Worm (Caenorhabditis elegans): ENCODE measurements around the gene tni-1.
A peak's percentile ranks its signal among the peaks of the same experiment; 100 is the strongest.

tni-1 gene

DNA sequence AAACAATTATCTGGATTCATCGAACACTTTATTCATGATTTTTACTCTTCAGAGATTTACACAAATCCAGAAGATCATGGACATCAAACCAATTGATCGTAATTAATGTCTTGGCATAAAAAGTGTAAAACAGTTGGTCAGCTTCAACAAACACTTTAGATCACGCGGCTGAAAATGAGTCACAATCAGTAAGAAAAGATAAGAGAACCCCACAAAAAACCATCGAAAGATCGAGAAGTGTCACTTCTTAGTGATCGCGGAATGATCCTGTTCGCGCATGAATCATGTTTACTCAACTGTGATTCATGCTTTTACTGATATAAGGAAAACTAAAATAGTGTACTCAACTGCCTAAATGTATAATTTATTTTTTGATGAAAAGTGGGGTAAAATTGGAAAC lies 32.2 kb upstream of the tni-1 start (continued):
- TF ChIP-seq hif-1 (tag; optimal IDR thresholded peaks at IDR 0.05) (peak in 1 of 2 experiments; percentile 42), aly-2 (tag; optimal IDR thresholded peaks at IDR 0.05) (no peak)

DNA sequence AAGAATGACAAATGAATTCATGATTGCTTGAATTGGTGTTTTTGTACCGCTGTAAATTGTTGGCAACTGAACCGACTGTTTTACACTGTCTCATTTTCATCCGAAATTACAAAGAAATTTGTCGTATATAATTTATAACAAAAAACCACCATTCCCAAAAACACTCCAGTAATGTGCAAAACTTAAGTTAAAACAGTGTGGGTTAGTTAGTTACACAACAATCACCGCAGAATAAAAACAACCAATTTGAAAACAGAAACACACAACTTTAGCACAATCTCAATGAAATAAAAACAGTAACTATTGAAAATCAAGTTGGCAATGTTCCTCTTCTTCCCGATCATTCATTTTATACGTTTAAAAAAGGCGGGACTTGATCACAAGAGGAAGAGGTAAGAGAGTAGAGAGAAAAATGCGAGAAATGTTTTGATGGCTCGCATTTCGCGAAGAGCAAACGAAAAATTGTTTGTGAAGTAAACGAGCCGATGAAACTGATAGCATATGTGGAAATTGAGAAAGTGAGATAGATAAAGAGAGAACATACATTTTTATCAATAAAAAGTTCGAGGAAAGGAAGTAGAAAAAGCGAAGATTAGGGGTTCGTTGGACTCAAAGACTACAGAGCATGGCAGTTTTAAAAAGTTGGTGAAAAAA lies 30.5 kb upstream of the tni-1 start, which contains the start of gene F08B12.4:
TSS of gene F08B12.4 (minus strand) at position 51 of the 654 bp plus-strand sequence.
- TF ChIP-seq F10B5.3 (tag; optimal IDR thresholded peaks at IDR 0.05) = no peak
- TF ChIP-seq mdt-29 (GFP tag; IDR thresholded peaks at IDR 0.05) = no peak
- TF ChIP-seq snpc-4 (tag; optimal IDR thresholded peaks at IDR 0.05) = no peak
- no peak for TF ChIP-seq nhr-25 (tag; optimal IDR thresholded peaks at IDR 0.05; ENCODE audit: borderline replicate concordance, insufficient read depth)
- no peak for TF ChIP-seq zip-2 (tag; optimal IDR thresholded peaks at IDR 0.05)
- TF ChIP-seq tra-1 (GFP tag; IDR thresholded peaks at IDR 0.05) = no peak
- no peak for TF ChIP-seq egl-43 (GFP tag; IDR thresholded peaks at IDR 0.05)
- TF ChIP-seq set-16 (GFP tag; IDR thresholded peaks at IDR 0.05) = no peak
- TF ChIP-seq nhr-111 (GFP tag; optimal IDR thresholded peaks at IDR 0.05) = no peak
- no peak for TF ChIP-seq dmd-8 (GFP tag; IDR thresholded peaks at IDR 0.05)
- TF ChIP-seq saeg-2 (GFP tag; IDR thresholded peaks at IDR 0.05) = no peak
- peak; percentile 81 for TF ChIP-seq dve-1 (tag; optimal IDR thresholded peaks at IDR 0.05; ENCODE audit: insufficient read depth)
- TF ChIP-seq nhr-28 (tag; optimal IDR thresholded peaks at IDR 0.05) = peak; percentile 64
- no peak for TF ChIP-seq unc-62 (GFP tag; optimal IDR thresholded peaks at IDR 0.05 in 1 of 2)
- TF ChIP-seq unc-62 (tag; optimal IDR thresholded peaks at IDR 0.05) = no peak
- TF ChIP-seq zfp-3 (GFP tag; conservative IDR thresholded peaks at IDR 0.05) = no peak
- no peak for TF ChIP-seq tag-97 (GFP tag; IDR thresholded peaks at IDR 0.05)
- no peak for TF ChIP-seq nhr-48 (tag; optimal IDR thresholded peaks at IDR 0.05)
- TF ChIP-seq F44E2.7 (GFP tag; IDR thresholded peaks at IDR 0.05) = no peak
- no peak for TF ChIP-seq ceh-44 (GFP tag; IDR thresholded peaks at IDR 0.05)
- no peak for TF ChIP-seq gei-8 (GFP tag; optimal IDR thresholded peaks at IDR 0.05)
- TF ChIP-seq daf-16 (GFP tag; optimal IDR thresholded peaks at IDR 0.05) = peak in 1 of 2 experiments; percentile 27
- TF ChIP-seq daf-16 (tag; optimal IDR thresholded peaks at IDR 0.05) = peak; percentile 83
- TF ChIP-seq php-3 (GFP tag; IDR thresholded peaks at IDR 0.05) = peak; percentile 51; the same call in 1 of the 2 replicates
- TF ChIP-seq lin-15B (tag; optimal IDR thresholded peaks at IDR 0.05) = no peak
- no peak for TF ChIP-seq nhr-76 (tag; optimal IDR thresholded peaks at IDR 0.05)
- no peak for TF ChIP-seq zip-11 (GFP tag; IDR thresholded peaks at IDR 0.05)
- no peak for TF ChIP-seq mxl-2 (GFP tag; conservative IDR thresholded peaks at IDR 0.05)
- no peak for TF ChIP-seq ZK546.5 (tag; optimal IDR thresholded peaks at IDR 0.05)
- no peak for TF ChIP-seq pha-4 (GFP tag; IDR thresholded peaks at IDR 0.05)
- no peak for TF ChIP-seq pha-4 (tag; optimal IDR thresholded peaks at IDR 0.05)
- no peak for TF ChIP-seq ztf-11 (tag; optimal IDR thresholded peaks at IDR 0.05)
- TF ChIP-seq ceh-20 (GFP tag; IDR thresholded peaks at IDR 0.05) = no peak
- TF ChIP-seq unc-130 (GFP tag; optimal IDR thresholded peaks at IDR 0.05) = no peak
- no peak for TF ChIP-seq zag-1 (tag; optimal IDR thresholded peaks at IDR 0.05)
- TF ChIP-seq lim-7 (GFP tag; IDR thresholded peaks at IDR 0.05) = no peak
- peak; percentile 26 for TF ChIP-seq mep-1 (tag; optimal IDR thresholded peaks at IDR 0.05)
- no peak for TF ChIP-seq Y48G9A.11 (GFP tag; IDR thresholded peaks at IDR 0.05)
- peak; percentile 56 for TF ChIP-seq nhr-77 (tag; optimal IDR thresholded peaks at IDR 0.05)
- TF ChIP-seq hmg-1.1 (GFP tag; IDR thresholded peaks at IDR 0.05) = no peak
- TF ChIP-seq unc-39 (tag; optimal IDR thresholded peaks at IDR 0.05) = no peak
- TF ChIP-seq D1046.2 (GFP tag; IDR thresholded peaks at IDR 0.05) = no peak
- TF ChIP-seq nhr-6 (tag; optimal IDR thresholded peaks at IDR 0.05) = peak; percentile 42
- no peak for TF ChIP-seq dpl-1 (GFP tag; optimal IDR thresholded peaks at IDR 0.05)
- no peak for TF ChIP-seq ztf-7 (tag; optimal IDR thresholded peaks at IDR 0.05)
- no peak for TF ChIP-seq rbr-2 (tag; optimal IDR thresholded peaks at IDR 0.05)
- peak; percentile 69 for TF ChIP-seq pqm-1 (tag; optimal IDR thresholded peaks at IDR 0.05)
- peak; percentile 70 for TF ChIP-seq dmd-6 (GFP tag; IDR thresholded peaks at IDR 0.05)
- TF ChIP-seq mxl-3 (GFP tag; optimal IDR thresholded peaks at IDR 0.05) = no peak
